Fruit fly (Drosophila melanogaster) whole organism, embryonic: ENCODE data around the gene Mgat4a.

Experiments used
- BtbVII ChIP-seq: fragments of 200-800 bp; sonication (Bioruptor generic); optimal IDR thresholded peaks from 3 replicates; lab custom pipeline; 2017; ENCODE audit warnings: missing biosample characterization, mild to moderate bottlenecking, missing genetic modification characterization
- CG10431 ChIP-seq: fragments of 200-800 bp; sonication (Bioruptor generic); optimal IDR thresholded peaks from 3 replicates; lab custom pipeline; 2018; ENCODE audit warnings: missing biosample characterization, mild to moderate bottlenecking, missing genetic modification characterization
- CG11093 ChIP-seq: fragments of 200-800 bp; sonication (Bioruptor generic); IDR thresholded peaks from 3 replicates; pipeline ENCODE4 v1.3.6; 2022; ENCODE audit warnings: missing biosample characterization, missing genetic modification characterization
- CG11504 ChIP-seq: fragments of 200-800 bp; sonication (Bioruptor generic); optimal IDR thresholded peaks from 3 replicates; lab custom pipeline; 2019; ENCODE audit warnings: missing biosample characterization, mild to moderate bottlenecking, missing genetic modification characterization, moderate library complexity
- CG12071 ChIP-seq: fragments of 200-800 bp; sonication (Bioruptor generic); optimal IDR thresholded peaks from 3 replicates; lab custom pipeline; 2018; ENCODE audit warnings: missing biosample characterization, mild to moderate bottlenecking, missing genetic modification characterization
- CG12942 ChIP-seq: fragments of 200-800 bp; sonication (Bioruptor generic); optimal IDR thresholded peaks from 3 replicates; lab custom pipeline; 2016; ENCODE audit warnings: missing biosample characterization, missing genetic modification characterization
- CG13123 ChIP-seq: fragments of 200-800 bp; sonication (Bioruptor generic); optimal IDR thresholded peaks from 2 replicates; lab custom pipeline; 2016; ENCODE audit warnings: missing biosample characterization, missing genetic modification characterization
- CG15269 ChIP-seq: fragments of 200-800 bp; sonication (Bioruptor generic); optimal IDR thresholded peaks from 2 replicates; lab custom pipeline; 2018; ENCODE audit warnings: missing biosample characterization, mild to moderate bottlenecking, missing genetic modification characterization, moderate library complexity
- CG33557 ChIP-seq: fragments of 200-800 bp; sonication (Bioruptor generic); optimal IDR thresholded peaks from 2 replicates; lab custom pipeline; 2019; ENCODE audit warnings: missing biosample characterization, mild to moderate bottlenecking, missing genetic modification characterization, moderate library complexity
- CG4282 ChIP-seq: fragments of 200-800 bp; sonication (Bioruptor generic); optimal IDR thresholded peaks from 2 replicates; lab custom pipeline; 2016; ENCODE audit warnings: missing biosample characterization, missing genetic modification characterization
- CG5180 ChIP-seq: fragments of 200-800 bp; sonication (Bioruptor generic); optimal IDR thresholded peaks from 3 replicates; lab custom pipeline; 2017; ENCODE audit warnings: missing biosample characterization, missing genetic modification characterization, mild to moderate bottlenecking, moderate library complexity, missing genetic modification reagents
- CG6791 ChIP-seq: fragments of 200-800 bp; sonication (Bioruptor generic); IDR thresholded peaks from 3 replicates; pipeline ENCODE4 v1.3.6; 2022; ENCODE audit warnings: missing biosample characterization, missing genetic modification characterization; ENCODE audit not compliant: partially characterized antibody
- CG7839 ChIP-seq: fragments of 200-800 bp; sonication (Bioruptor generic); optimal IDR thresholded peaks from 3 replicates; lab custom pipeline; 2018; ENCODE audit warnings: missing biosample characterization, mild to moderate bottlenecking, missing genetic modification characterization, moderate library complexity
- CG8290 ChIP-seq, 3 experiments: fragments of 200-800 bp; sonication (Bioruptor generic); optimal IDR thresholded peaks; 2 replicates each; lab custom pipeline; 2016 to 2019; ENCODE audit warnings: missing biosample characterization in 3 of 3, missing genetic modification characterization in 3 of 3, mild to moderate bottlenecking in 2 of 3, moderate library complexity in 1 of 3
- CG8944 ChIP-seq: fragments of 200-800 bp; sonication (Bioruptor generic); optimal IDR thresholded peaks from 3 replicates; lab custom pipeline; 2016; ENCODE audit warnings: missing biosample characterization, missing genetic modification characterization
- CG9817 ChIP-seq: fragments of 200-800 bp; sonication (Bioruptor generic); optimal IDR thresholded peaks from 2 replicates; lab custom pipeline; 2018; ENCODE audit warnings: missing biosample characterization, mild to moderate bottlenecking, missing genetic modification characterization, moderate library complexity
- CG9876 ChIP-seq: fragments of 200-800 bp; sonication (Bioruptor generic); optimal IDR thresholded peaks from 2 replicates; lab custom pipeline; 2016; ENCODE audit warnings: missing biosample characterization, missing genetic modification characterization
- Camta ChIP-seq: fragments of 200-800 bp; sonication (Bioruptor generic); optimal IDR thresholded peaks from 2 replicates; lab custom pipeline; 2016; ENCODE audit warnings: missing biosample characterization, missing genetic modification characterization
- D ChIP-seq, 2 experiments: fragments of 200-800 bp in 1 of 2; fragments of >200 bp in 1 of 2; sonication (Bioruptor generic) in 1 of 2; optimal IDR thresholded peaks; 2 replicates in 1 of 2; 3 replicates in 1 of 2; lab custom pipeline; 2017; ENCODE audit warnings: mild to moderate bottlenecking in 1 of 2, missing biosample characterization in 1 of 2, missing genetic modification characterization in 1 of 2, missing genetic modification reagents in 1 of 2
- D19B ChIP-seq: fragments of 200-800 bp; sonication (Bioruptor generic); optimal IDR thresholded peaks from 2 replicates; lab custom pipeline; 2017; ENCODE audit warnings: missing biosample characterization, mild to moderate bottlenecking, missing genetic modification characterization
- Dip3 ChIP-seq: fragments of 200-800 bp; sonication (Bioruptor generic); optimal IDR thresholded peaks from 3 replicates; lab custom pipeline; 2016; ENCODE audit warnings: missing biosample characterization, missing genetic modification characterization
- Ets97D ChIP-seq: fragments of 200-800 bp; sonication (Bioruptor generic); optimal IDR thresholded peaks from 3 replicates; lab custom pipeline; 2016; ENCODE audit warnings: missing biosample characterization, missing genetic modification characterization
- GATAe ChIP-seq: fragments of 200-800 bp; sonication (Bioruptor generic); conservative IDR thresholded peaks from 2 replicates; pipeline ENCODE4 v1.3.6; 2022; ENCODE audit warnings: missing biosample characterization, missing genetic modification characterization
- H15 ChIP-seq: fragments of 200-800 bp; sonication (Bioruptor generic); IDR thresholded peaks from 3 replicates; pipeline ENCODE4 v1.3.6; 2022; ENCODE audit warnings: missing biosample characterization, missing genetic modification characterization
- MBD-R2 ChIP-seq: fragments of 200-800 bp; sonication (Bioruptor generic); IDR thresholded peaks from 2 replicates; pipeline ENCODE4 v1.3.6; 2022; ENCODE audit warnings: missing biosample characterization, missing genetic modification characterization
- MTF-1 ChIP-seq: fragments of 200-800 bp; sonication (Bioruptor generic); optimal IDR thresholded peaks from 2 replicates; lab custom pipeline; 2018; ENCODE audit warnings: missing biosample characterization, mild to moderate bottlenecking, missing genetic modification characterization, borderline replicate concordance
- Oli ChIP-seq: fragments of 200-800 bp; sonication (Bioruptor generic); optimal IDR thresholded peaks from 2 replicates; lab custom pipeline; 2018; ENCODE audit warnings: missing biosample characterization, mild to moderate bottlenecking, missing genetic modification characterization, moderate library complexity
- Poxn ChIP-seq: fragments of 200-800 bp; sonication (Bioruptor generic); IDR thresholded peaks from 2 replicates; pipeline ENCODE4 v1.3.6; 2022; ENCODE audit warnings: missing biosample characterization, missing genetic modification characterization
- Rx ChIP-seq: fragments of 200-800 bp; sonication (Bioruptor generic); IDR thresholded peaks from 2 replicates; pipeline ENCODE4 v1.3.6; 2022; ENCODE audit warnings: missing biosample characterization, missing genetic modification characterization
- Spps ChIP-seq: fragments of 200-800 bp; sonication (Bioruptor generic); optimal IDR thresholded peaks from 2 replicates; lab custom pipeline; 2018; ENCODE audit warnings: missing biosample characterization, mild to moderate bottlenecking, missing genetic modification characterization
- Tbp ChIP-seq: fragments of >200 bp; optimal IDR thresholded peaks from 2 replicates; lab custom pipeline; 2018; ENCODE audit warnings: missing biosample characterization, missing genetic modification characterization
- ab ChIP-seq: fragments of 200-800 bp; sonication (Bioruptor generic); optimal IDR thresholded peaks from 2 replicates; lab custom pipeline; 2016; ENCODE audit warnings: missing biosample characterization, missing genetic modification characterization
- amos ChIP-seq: fragments of 200-800 bp; sonication (Bioruptor generic); IDR thresholded peaks from 2 replicates; pipeline ENCODE4 v1.3.6; 2022; ENCODE audit warnings: missing biosample characterization, missing genetic modification characterization; ENCODE audit not compliant: partially characterized antibody
- bigmax ChIP-seq: fragments of 200-800 bp; sonication (Bioruptor generic); optimal IDR thresholded peaks from 2 replicates; lab custom pipeline; 2018; ENCODE audit warnings: missing biosample characterization, mild to moderate bottlenecking, missing genetic modification characterization
- chif ChIP-seq, 2 experiments: fragments of 200-800 bp; sonication (Bioruptor generic); optimal IDR thresholded peaks; 3 replicates each; lab custom pipeline; 2016; ENCODE audit warnings: missing biosample characterization in 2 of 2, missing genetic modification characterization in 2 of 2
- corto ChIP-seq: fragments of 200-800 bp; sonication (Bioruptor generic); optimal IDR thresholded peaks from 2 replicates; lab custom pipeline; 2016; ENCODE audit warnings: missing biosample characterization, mild to moderate bottlenecking, missing genetic modification characterization, moderate library complexity
- disco-r ChIP-seq: fragments of 200-800 bp; sonication (Bioruptor generic); optimal IDR thresholded peaks from 2 replicates; lab custom pipeline; 2016; ENCODE audit warnings: missing biosample characterization, missing genetic modification characterization
- en ChIP-seq: fragments of 200-800 bp; sonication (Bioruptor generic); optimal IDR thresholded peaks from 2 replicates; lab custom pipeline; 2016; ENCODE audit warnings: missing biosample characterization, missing genetic modification characterization
- ewg ChIP-seq: fragments of 200-800 bp; sonication (Bioruptor generic); optimal IDR thresholded peaks from 3 replicates; lab custom pipeline; 2017; ENCODE audit warnings: mild to moderate bottlenecking, missing biosample characterization, missing genetic modification reagents, missing genetic modification characterization
- fd102C ChIP-seq: fragments of 200-800 bp; sonication (Bioruptor generic); optimal IDR thresholded peaks from 2 replicates; lab custom pipeline; 2018; ENCODE audit warnings: missing biosample characterization, mild to moderate bottlenecking, missing genetic modification characterization, moderate library complexity
- knrl ChIP-seq: fragments of 200-800 bp; sonication (Bioruptor generic); IDR thresholded peaks from 3 replicates; pipeline ENCODE4 v1.3.6; 2022; ENCODE audit warnings: missing biosample characterization, missing genetic modification characterization; ENCODE audit not compliant: partially characterized antibody
- lmd ChIP-seq: fragments of 200-800 bp; sonication (Bioruptor generic); IDR thresholded peaks from 2 replicates; pipeline ENCODE4 v1.3.6; 2022; ENCODE audit warnings: missing biosample characterization, missing genetic modification characterization
- phol ChIP-seq: fragments of 200-800 bp; sonication (Bioruptor generic); optimal IDR thresholded peaks from 3 replicates; lab custom pipeline; 2018; ENCODE audit warnings: missing biosample characterization, mild to moderate bottlenecking, missing genetic modification characterization, moderate library complexity
- sd ChIP-seq: fragments of 200-800 bp; sonication (Bioruptor generic); optimal IDR thresholded peaks from 3 replicates; lab custom pipeline; 2018; ENCODE audit warnings: missing biosample characterization, mild to moderate bottlenecking, missing genetic modification characterization, moderate library complexity
- tio ChIP-seq: fragments of 200-800 bp; sonication (Bioruptor generic); optimal IDR thresholded peaks from 2 replicates; lab custom pipeline; 2017; ENCODE audit warnings: missing biosample characterization, missing genetic modification characterization, inconsistent platforms
- tna ChIP-seq: fragments of 200-800 bp; sonication (Bioruptor generic); IDR thresholded peaks from 2 replicates; pipeline ENCODE4 v1.3.6; 2022; ENCODE audit warnings: missing biosample characterization, missing genetic modification characterization; ENCODE audit not compliant: partially characterized antibody
- vfl ChIP-seq: fragments of 200-800 bp; sonication (Bioruptor generic); optimal IDR thresholded peaks from 2 replicates; lab custom pipeline; 2016; ENCODE audit warnings: missing biosample characterization, missing genetic modification characterization

Gene Mgat4a

DNA sequence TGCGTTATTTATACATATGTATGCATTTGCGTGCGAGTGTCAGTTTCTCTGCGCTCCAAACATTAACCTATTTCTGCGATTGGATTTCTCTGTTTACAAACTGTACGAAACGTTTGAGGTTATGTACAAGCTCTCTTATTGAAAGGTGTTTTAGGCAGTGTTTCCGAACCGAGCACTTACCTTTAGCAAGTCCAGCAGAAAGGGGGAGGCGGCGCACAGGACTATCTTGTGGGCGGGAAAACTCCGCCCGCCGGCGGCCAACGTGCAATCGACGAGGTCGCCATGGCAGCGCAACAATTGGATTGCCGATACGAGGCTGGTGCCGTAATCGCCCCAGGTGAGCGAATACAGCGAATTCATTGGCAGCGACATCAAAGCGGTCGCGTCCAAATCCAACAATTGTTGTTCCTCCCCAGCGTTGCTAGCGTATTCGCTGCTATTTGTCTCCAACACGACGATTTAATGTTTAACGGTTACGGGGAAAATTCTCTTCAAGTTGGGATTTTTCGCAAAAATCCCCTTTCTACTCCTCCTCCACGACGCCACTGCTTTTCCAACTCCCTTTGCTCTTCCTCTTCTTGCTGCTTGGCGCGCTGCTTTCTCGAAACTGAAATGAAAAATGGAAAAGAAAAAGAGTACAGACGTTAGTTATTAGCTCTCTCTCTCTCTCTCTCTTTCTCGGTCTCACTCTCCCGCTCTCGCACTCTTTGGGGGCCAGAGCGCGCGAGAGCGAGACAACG, 4.9 kb upstream of the Mgat4a start (continued):
- TF ChIP-seq knrl (GFP tag; lab: Robert Waterston, UW), result peak; percentile 25; the same call in 1 of the 3 replicates
- TF ChIP-seq ab (GFP tag; lab: Kevin White, UChicago), result peak; percentile 78
- peak; percentile 89 for TF ChIP-seq H15
- peak; percentile 86 for TF ChIP-seq Oli (tag; lab: Kevin White, UChicago)
- no peak for TF ChIP-seq CG10431 (GFP tag; lab: Kevin White, UChicago)
- no peak for TF ChIP-seq sd (tag; lab: Kevin White, UChicago)
- peak; percentile 84 for TF ChIP-seq CG9817 (tag; lab: Kevin White, UChicago)
- TF ChIP-seq CG7839, result peak; percentile 90
- peak; percentile 66 for TF ChIP-seq en (GFP tag; lab: Kevin White, UChicago)
- TF ChIP-seq D (optimal IDR thresholded peaks at IDR 0.05; lab: Kevin White, UChicago), result no peak
- TF ChIP-seq D (GFP tag; optimal IDR thresholded peaks at IDR 0.05; lab: Kevin White, UChicago), result peak; percentile 81
- TF ChIP-seq CG4282 (GFP tag; lab: Kevin White, UChicago), result peak; percentile 88
- peak; percentile 83 for TF ChIP-seq D19B (GFP tag; lab: Kevin White, UChicago)
- TF ChIP-seq corto, result peak; percentile 81
- TF ChIP-seq chif (GFP tag; optimal IDR thresholded peaks at IDR 0.05; lab: Kevin White, UChicago), result peak; percentile 83 to 84
- TF ChIP-seq bigmax, result peak; percentile 97
- peak; percentile 91 for TF ChIP-seq CG8944 (GFP tag; lab: Kevin White, UChicago)
- TF ChIP-seq vfl, result peak; percentile 86
- TF ChIP-seq Camta (GFP tag; lab: Kevin White, UChicago), result peak; percentile 90
- TF ChIP-seq Ets97D (GFP tag; lab: Kevin White, UChicago), result peak; percentile 56
- peak; percentile 76 for TF ChIP-seq disco-r (GFP tag; lab: Kevin White, UChicago)
- peak; percentile 74 for TF ChIP-seq CG5180 (GFP tag; lab: Kevin White, UChicago)
- no peak for TF ChIP-seq Spps
- TF ChIP-seq CG6791, result peak; percentile 37; the same call in 1 of the 3 replicates
- TF ChIP-seq CG11504 (tag; lab: Kevin White, UChicago), result peak; percentile 85
- TF ChIP-seq fd102C (GFP tag; lab: Kevin White, UChicago), result no peak
- TF ChIP-seq amos (GFP tag; lab: Robert Waterston, UW), result no peak
- peak; percentile 73 for TF ChIP-seq GATAe
- TF ChIP-seq lmd, result peak; percentile 93
- TF ChIP-seq CG13123 (GFP tag; lab: Kevin White, UChicago), result peak; percentile 56
- TF ChIP-seq CG15269, result peak; percentile 88
- TF ChIP-seq Tbp (GFP tag; lab: Kevin White, UChicago), result no peak
- peak; percentile 76 for TF ChIP-seq tio (GFP tag; lab: Kevin White, UChicago)
- peak; percentile 81 for TF ChIP-seq BtbVII (GFP tag; lab: Kevin White, UChicago)
- TF ChIP-seq CG12942 (GFP tag; lab: Kevin White, UChicago), result peak; percentile 82
- TF ChIP-seq CG12071 (GFP tag; lab: Kevin White, UChicago), result peak; percentile 84
- no peak for TF ChIP-seq CG33557 (GFP tag; lab: Kevin White, UChicago)
- peak; percentile 55 for TF ChIP-seq CG8290 (GFP tag; optimal IDR thresholded peaks at IDR 0.05; lab: Kevin White, UChicago)
- peak in 1 of 2 experiments; percentile 98 for TF ChIP-seq CG8290 (tag; optimal IDR thresholded peaks at IDR 0.05; lab: Kevin White, UChicago)
- peak; percentile 76 for TF ChIP-seq MBD-R2
- peak; percentile 88 for TF ChIP-seq Rx
- TF ChIP-seq MTF-1 (GFP tag; lab: Kevin White, UChicago), result peak; percentile 82
- TF ChIP-seq ewg (GFP tag; lab: Kevin White, UChicago), result peak; percentile 80
- peak; percentile 85 for TF ChIP-seq phol (tag; lab: Kevin White, UChicago)
- peak; percentile 74; the same call in 1 of the 2 replicates for TF ChIP-seq Poxn (GFP tag; lab: Robert Waterston, UW)
- TF ChIP-seq tna (GFP tag; lab: Robert Waterston, UW), result no peak
- peak; percentile 92 for TF ChIP-seq CG9876 (GFP tag; lab: Kevin White, UChicago)
- peak; percentile 86 for TF ChIP-seq Dip3
- TF ChIP-seq CG11093 (GFP tag; lab: Robert Waterston, UW), result peak; percentile 85; the same call in 2 of the 3 replicates
